Fruit fly (Drosophila melanogaster): ENCODE results near the gene Sirup.

- no peak for TF ChIP-seq pad (GFP tag; optimal IDR thresholded peaks at IDR 0.05)
- TF ChIP-seq kay (GFP tag; ENCODE audit: borderline replicate concordance): peak; percentile 58
- no peak for TF ChIP-seq bab1 (GFP tag; optimal IDR thresholded peaks at IDR 0.05)
- TF ChIP-seq Hr96 (GFP tag; optimal IDR thresholded peaks at IDR 0.05): no peak
- TF ChIP-seq cnc (optimal IDR thresholded peaks at IDR 0.05): no peak
- TF ChIP-seq CG7045 (GFP tag; optimal IDR thresholded peaks at IDR 0.05): no peak
- no peak for TF ChIP-seq CG5204 (GFP tag; optimal IDR thresholded peaks at IDR 0.05)
- TF ChIP-seq tj (GFP tag; optimal IDR thresholded peaks at IDR 0.05): no peak
Measured at dm6 chr2L:7952351-7952750, 46.3 kb upstream of the Sirup start.
